Fruit fly (Drosophila melanogaster) whole organism, wandering third instar larva: ENCODE results near the gene CG14400.

Source experiments
- CG9705 ChIP-seq: fragments of 200-800 bp; sonication (Bioruptor generic); optimal IDR thresholded peaks from 2 replicates; lab custom pipeline; 2018; ENCODE audit warnings: missing biosample characterization, mild to moderate bottlenecking, missing genetic modification characterization
- HLH106 ChIP-seq: fragments of 200-800 bp; optimal IDR thresholded peaks from 3 replicates; lab custom pipeline; 2019; ENCODE audit warnings: missing biosample characterization, mild to moderate bottlenecking, missing genetic modification characterization, moderate library complexity
- Hr78 ChIP-seq: fragments of >200 bp; optimal IDR thresholded peaks from 2 replicates; lab custom pipeline; 2017; ENCODE audit warnings: missing biosample characterization, missing genetic modification characterization
- ey ChIP-seq: fragments of 200-800 bp; sonication (Bioruptor generic); optimal IDR thresholded peaks from 2 replicates; lab custom pipeline; 2016; ENCODE audit warnings: missing biosample characterization, missing genetic modification characterization
- h ChIP-seq: fragments of 200-800 bp; sonication (Bioruptor generic); optimal IDR thresholded peaks from 3 replicates; lab custom pipeline; 2016; ENCODE audit warnings: missing biosample characterization, mild to moderate bottlenecking, missing genetic modification characterization
- jim ChIP-seq: fragments of 175-275, 200-325 bp; sonication (Bioruptor generic); optimal IDR thresholded peaks from 2 replicates; lab custom pipeline; 2016; ENCODE audit warnings: missing biosample characterization, mild to moderate bottlenecking, missing genetic modification characterization
- pan ChIP-seq: fragments of >200 bp; optimal IDR thresholded peaks from 2 replicates; lab custom pipeline; 2017
- rgr ChIP-seq: fragments of 200-800 bp; sonication (Bioruptor generic); optimal IDR thresholded peaks from 3 replicates; lab custom pipeline; 2016; ENCODE audit warnings: missing biosample characterization, mild to moderate bottlenecking, missing genetic modification characterization
- usp ChIP-seq: fragments of >200 bp; optimal IDR thresholded peaks from 2 replicates; lab custom pipeline; 2017; ENCODE audit warnings: missing biosample characterization, missing genetic modification characterization

- no peak for TF ChIP-seq pan (lab: Kevin White, UChicago)
- TF ChIP-seq ey: no peak
- no peak for TF ChIP-seq HLH106 (tag; lab: Kevin White, UChicago)
- no peak for TF ChIP-seq jim (GFP tag; lab: Kevin White, UChicago)
- no peak for TF ChIP-seq h (GFP tag; lab: Kevin White, UChicago)
- TF ChIP-seq usp: no peak
- TF ChIP-seq Hr78 (GFP tag; lab: Kevin White, UChicago): no peak
- TF ChIP-seq CG9705 (GFP tag; lab: Kevin White, UChicago): no peak
- TF ChIP-seq rgr (GFP tag; lab: Kevin White, UChicago): no peak
These were observed 35.0 kb downstream of the CG14400 start, which contains the start of gene CG9331 for dm6 chr2L:20822489-20823195.
